Fruit fly (Drosophila melanogaster) whole organism, adult: ENCODE data around the gene trx.

Experiments
- CG33017 ChIP-seq: fragments of 200-800 bp; sonication (Bioruptor generic); optimal IDR thresholded peaks from 2 replicates; lab custom pipeline; 2018; ENCODE audit warnings: missing biosample characterization, mild to moderate bottlenecking, missing genetic modification characterization, moderate library complexity
- CG7101 ChIP-seq: fragments of 200-800 bp; sonication (Bioruptor generic); optimal IDR thresholded peaks from 2 replicates; lab custom pipeline; 2018; ENCODE audit warnings: missing biosample characterization, mild to moderate bottlenecking, missing genetic modification characterization, moderate library complexity
- Hr96 ChIP-seq: fragments of 200-800 bp; sonication (Bioruptor generic); optimal IDR thresholded peaks from 2 replicates; lab custom pipeline; 2016; ENCODE audit warnings: missing biosample characterization, missing genetic modification characterization
- bab1 ChIP-seq: fragments of 200-800 bp; sonication (Bioruptor generic); optimal IDR thresholded peaks from 3 replicates; lab custom pipeline; 2019; ENCODE audit warnings: missing biosample characterization, mild to moderate bottlenecking, missing genetic modification characterization, moderate library complexity
- ovo ChIP-seq: fragments of 200-800 bp; sonication (Bioruptor generic); optimal IDR thresholded peaks from 2 replicates; lab custom pipeline; 2016; ENCODE audit warnings: missing biosample characterization, missing genetic modification characterization

DNA sequence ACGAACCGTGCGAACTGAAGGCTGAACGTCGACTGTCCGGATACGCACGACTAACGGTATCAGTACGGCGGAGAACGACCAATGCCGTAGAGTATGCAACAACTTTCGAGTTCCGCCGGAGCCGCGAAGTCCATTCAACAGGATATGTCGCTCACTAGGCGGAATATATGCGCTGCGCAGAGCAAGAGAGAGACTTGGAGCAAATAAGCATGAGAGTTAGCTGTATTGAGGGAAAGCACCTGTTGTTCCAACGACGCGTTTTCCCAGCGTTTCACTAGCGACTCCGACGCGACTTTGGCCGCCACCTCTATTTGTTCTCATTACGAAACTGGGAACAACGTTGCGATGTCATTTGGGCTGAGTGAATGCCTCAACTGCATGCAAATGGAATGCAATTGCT, 71.9 kb downstream of the trx start, which contains the start of gene Dop1R1:
- no peak for TF ChIP-seq ovo (GFP tag; lab: Kevin White, UChicago)
- TF ChIP-seq Hr96, result no peak
- TF ChIP-seq CG33017, result no peak
- TF ChIP-seq bab1 (GFP tag; lab: Kevin White, UChicago), result no peak
- TF ChIP-seq CG7101 (tag; lab: Kevin White, UChicago), result no peak
